Fruit fly (Drosophila melanogaster) whole organism, embryonic: ENCODE results near the gene Cdc14.
A peak's percentile ranks its signal among the peaks of the same experiment; 100 is the strongest.

Experiments used
- Bteb2 ChIP-seq: fragments of 200-800 bp; sonication (Bioruptor generic); optimal IDR thresholded peaks from 2 replicates; lab custom pipeline; 2016; ENCODE audit warnings: missing biosample characterization, missing genetic modification characterization
- CG10543 ChIP-seq: fragments of 200-800 bp; sonication (Bioruptor generic); optimal IDR thresholded peaks from 3 replicates; lab custom pipeline; 2017; ENCODE audit warnings: missing biosample characterization, mild to moderate bottlenecking, missing genetic modification characterization, moderate library complexity
- CG10959 ChIP-seq: fragments of 200-800 bp; sonication (Bioruptor generic); IDR thresholded peaks from 2 replicates; pipeline ENCODE4 v1.3.6; 2022; ENCODE audit warnings: missing biosample characterization, missing genetic modification characterization
- CG12299 ChIP-seq: fragments of 200-800 bp; sonication (Bioruptor generic); optimal IDR thresholded peaks from 2 replicates; lab custom pipeline; 2018; ENCODE audit warnings: missing biosample characterization, mild to moderate bottlenecking, missing genetic modification characterization
- CG14441 ChIP-seq: fragments of 200-800 bp; sonication (Bioruptor generic); IDR thresholded peaks from 2 replicates; pipeline ENCODE4 v1.3.6; 2022; ENCODE audit warnings: missing biosample characterization, missing genetic modification characterization
- CG14667 ChIP-seq: fragments of 200-800 bp; sonication (Bioruptor generic); IDR thresholded peaks from 2 replicates; pipeline ENCODE4 v1.3.6; 2022; ENCODE audit warnings: missing biosample characterization, missing genetic modification characterization
- CG14710 ChIP-seq: fragments of 200-800 bp; sonication (Bioruptor generic); optimal IDR thresholded peaks from 3 replicates; lab custom pipeline; 2019; ENCODE audit warnings: missing biosample characterization, mild to moderate bottlenecking, missing genetic modification characterization, moderate library complexity
- CG15479 ChIP-seq: fragments of 200-800 bp; sonication (Bioruptor generic); optimal IDR thresholded peaks from 3 replicates; lab custom pipeline; 2019; ENCODE audit warnings: missing biosample characterization, mild to moderate bottlenecking, missing genetic modification characterization, moderate library complexity
- CG18011 ChIP-seq: fragments of 200-800 bp; sonication (Bioruptor generic); optimal IDR thresholded peaks from 2 replicates; lab custom pipeline; 2017; ENCODE audit warnings: missing biosample characterization, missing genetic modification characterization, mild to moderate bottlenecking, moderate library complexity, missing genotype
- CG31388 ChIP-seq: fragments of 200-800 bp; sonication (Bioruptor generic); optimal IDR thresholded peaks from 2 replicates; lab custom pipeline; 2016; ENCODE audit warnings: missing biosample characterization, missing genetic modification characterization
- CG33213 ChIP-seq: fragments of 200-800 bp; sonication (Bioruptor generic); optimal IDR thresholded peaks from 3 replicates; lab custom pipeline; 2016; ENCODE audit warnings: missing biosample characterization, missing genetic modification characterization
- CG33557 ChIP-seq: fragments of 200-800 bp; sonication (Bioruptor generic); optimal IDR thresholded peaks from 2 replicates; lab custom pipeline; 2019; ENCODE audit warnings: missing biosample characterization, mild to moderate bottlenecking, missing genetic modification characterization, moderate library complexity
- CG4328 ChIP-seq: fragments of 200-800 bp; sonication (Bioruptor generic); optimal IDR thresholded peaks from 3 replicates; lab custom pipeline; 2017; ENCODE audit warnings: missing biosample characterization, missing genetic modification reagents, missing genetic modification characterization
- CG8765 ChIP-seq: fragments of 200-800 bp; sonication (Bioruptor generic); IDR thresholded peaks from 2 replicates; pipeline ENCODE4 v1.3.6; 2022; ENCODE audit warnings: missing biosample characterization, missing genetic modification characterization
- CG8924 ChIP-seq: fragments of 200-800 bp; optimal IDR thresholded peaks from 3 replicates; lab custom pipeline; 2019; ENCODE audit warnings: missing biosample characterization, mild to moderate bottlenecking, missing genetic modification characterization, moderate library complexity
- CG9932 ChIP-seq: fragments of 200-800 bp; sonication (Bioruptor generic); IDR thresholded peaks from 2 replicates; pipeline ENCODE4 v1.3.6; 2022; ENCODE audit warnings: missing biosample characterization, missing genetic modification characterization
- Drgx ChIP-seq: fragments of 200-800 bp; sonication (Bioruptor generic); IDR thresholded peaks from 2 replicates; pipeline ENCODE4 v1.3.6; 2022; ENCODE audit warnings: missing biosample characterization, missing genetic modification characterization
- Hmx ChIP-seq: fragments of 200-800 bp; sonication (Bioruptor generic); optimal IDR thresholded peaks from 2 replicates; lab custom pipeline; 2016; ENCODE audit warnings: missing biosample characterization, missing genetic modification characterization
- Hsf ChIP-seq: fragments of 200-800 bp; sonication (Bioruptor generic); optimal IDR thresholded peaks from 3 replicates; lab custom pipeline; 2016; ENCODE audit warnings: missing biosample characterization, missing genetic modification characterization
- NFAT ChIP-seq: fragments of 200-800 bp; sonication (Bioruptor generic); IDR thresholded peaks from 2 replicates; pipeline ENCODE4 v1.3.6; 2022; ENCODE audit warnings: missing biosample characterization, missing genetic modification characterization
- Nf-YC ChIP-seq: fragments of 200-800 bp; optimal IDR thresholded peaks from 3 replicates; lab custom pipeline; 2019; ENCODE audit warnings: missing biosample characterization, mild to moderate bottlenecking, missing genetic modification characterization, moderate library complexity
- Oaz ChIP-seq: fragments of 200-800 bp; sonication (Bioruptor generic); IDR thresholded peaks from 2 replicates; pipeline ENCODE4 v1.3.6; 2022; ENCODE audit warnings: missing biosample characterization, missing genetic modification characterization
- Sry-β ChIP-seq: fragments of 200-800 bp; sonication (Bioruptor generic); optimal IDR thresholded peaks from 2 replicates; lab custom pipeline; 2018; ENCODE audit warnings: missing biosample characterization, mild to moderate bottlenecking, missing genetic modification characterization, moderate library complexity
- Vsx1 ChIP-seq: fragments of 200-800 bp; sonication (Bioruptor generic); optimal IDR thresholded peaks from 2 replicates; lab custom pipeline; 2017; ENCODE audit warnings: missing biosample characterization, mild to moderate bottlenecking, missing genetic modification characterization, missing genetic modification reagents
- ab ChIP-seq: fragments of 200-800 bp; sonication (Bioruptor generic); optimal IDR thresholded peaks from 2 replicates; lab custom pipeline; 2016; ENCODE audit warnings: missing biosample characterization, missing genetic modification characterization
- al ChIP-seq: fragments of 200-800 bp; sonication (Bioruptor generic); IDR thresholded peaks from 2 replicates; pipeline ENCODE4 v1.3.6; 2022; ENCODE audit warnings: missing biosample characterization, missing genetic modification characterization
- ara ChIP-seq: fragments of 200-800 bp; sonication (Bioruptor generic); IDR thresholded peaks from 2 replicates; pipeline ENCODE4 v1.3.6; 2022; ENCODE audit warnings: missing biosample characterization, missing genetic modification characterization
- crc ChIP-seq: fragments of 200-800 bp; sonication (Bioruptor generic); optimal IDR thresholded peaks from 2 replicates; lab custom pipeline; 2016; ENCODE audit warnings: missing biosample characterization, missing genetic modification characterization
- croc ChIP-seq: fragments of 200-800 bp; sonication (Bioruptor generic); conservative IDR thresholded peaks from 3 replicates; pipeline ENCODE4 v1.3.6; 2022; ENCODE audit warnings: missing biosample characterization, missing genetic modification characterization
- dan ChIP-seq: fragments of 200-800 bp; sonication (Bioruptor generic); IDR thresholded peaks from 2 replicates; pipeline ENCODE4 v1.3.6; 2022; ENCODE audit warnings: missing biosample characterization, missing genetic modification characterization
- dimm ChIP-seq: fragments of 200-800 bp; sonication (Bioruptor generic); IDR thresholded peaks from 2 replicates; pipeline ENCODE4 v1.3.6; 2022; ENCODE audit warnings: missing biosample characterization, missing genetic modification characterization
- dmrt11E ChIP-seq: fragments of 200-800 bp; sonication (Bioruptor generic); optimal IDR thresholded peaks from 3 replicates; lab custom pipeline; 2018; ENCODE audit warnings: missing biosample characterization, mild to moderate bottlenecking, missing genetic modification characterization, moderate library complexity
- dpn ChIP-seq, 2 experiments: fragments of 200-800 bp; sonication (Bioruptor generic); optimal IDR thresholded peaks; 3 replicates each; lab custom pipeline; 2016; ENCODE audit warnings: missing biosample characterization in 2 of 2, missing genetic modification characterization in 2 of 2
- fd102C ChIP-seq: fragments of 200-800 bp; sonication (Bioruptor generic); optimal IDR thresholded peaks from 2 replicates; lab custom pipeline; 2018; ENCODE audit warnings: missing biosample characterization, mild to moderate bottlenecking, missing genetic modification characterization, moderate library complexity
- gcm ChIP-seq: fragments of 200-800 bp; sonication (Bioruptor generic); optimal IDR thresholded peaks from 2 replicates; lab custom pipeline; 2019; ENCODE audit warnings: missing biosample characterization, mild to moderate bottlenecking, missing genetic modification characterization, moderate library complexity
- hb ChIP-seq: fragments of 200-800 bp; sonication (Bioruptor generic); IDR thresholded peaks from 3 replicates; pipeline ENCODE4 v1.3.6; 2022; ENCODE audit warnings: missing biosample characterization, missing genetic modification characterization; ENCODE audit not compliant: partially characterized antibody
- hth ChIP-seq: fragments of >200 bp; optimal IDR thresholded peaks from 2 replicates; lab custom pipeline; 2017; ENCODE audit warnings: inconsistent platforms
- nau ChIP-seq: fragments of 200-800 bp; sonication (Bioruptor generic); optimal IDR thresholded peaks from 3 replicates; lab custom pipeline; 2017; ENCODE audit warnings: missing biosample characterization, mild to moderate bottlenecking, missing genetic modification characterization, missing genetic modification reagents
- pan ChIP-seq, 4 experiments: fragments of >200 bp in 3 of 4; fragments of 200-800 bp in 1 of 4; sonication (Bioruptor generic) in 1 of 4; optimal IDR thresholded peaks in 3 of 4; IDR thresholded peaks in 1 of 4; 2 replicates each; pipeline versions ENCODE4 v1.3.6 to Lab custom; 2017 to 2022; ENCODE audit warnings: missing biosample characterization in 2 of 4, missing genetic modification characterization in 2 of 4, mixed read lengths in 1 of 4
- pb ChIP-seq: fragments of 200-800 bp; sonication (Bioruptor generic); optimal IDR thresholded peaks from 3 replicates; lab custom pipeline; 2016; ENCODE audit warnings: missing biosample characterization, missing genetic modification characterization
- pzg ChIP-seq: fragments of 200-800 bp; sonication (Bioruptor generic); optimal IDR thresholded peaks from 3 replicates; lab custom pipeline; 2018; ENCODE audit warnings: missing biosample characterization, mild to moderate bottlenecking, missing genetic modification characterization, moderate library complexity
- repo ChIP-seq: fragments of 200-800 bp; sonication (Bioruptor generic); optimal IDR thresholded peaks from 2 replicates; lab custom pipeline; 2016; ENCODE audit warnings: missing biosample characterization, missing genetic modification characterization
- schlank ChIP-seq: fragments of 200-800 bp; sonication (Bioruptor generic); optimal IDR thresholded peaks from 2 replicates; lab custom pipeline; 2018; ENCODE audit warnings: missing biosample characterization, mild to moderate bottlenecking, missing genetic modification characterization
- sens-2 ChIP-seq: fragments of 200-800 bp; sonication (Bioruptor generic); IDR thresholded peaks from 2 replicates; pipeline ENCODE4 v1.3.6; 2022; ENCODE audit warnings: missing biosample characterization, missing genetic modification characterization
- sima ChIP-seq: fragments of 200-800 bp; sonication (Bioruptor generic); optimal IDR thresholded peaks from 2 replicates; lab custom pipeline; 2016; ENCODE audit warnings: missing biosample characterization, missing genetic modification characterization
- slbo ChIP-seq: fragments of 200-800 bp; sonication (Bioruptor generic); IDR thresholded peaks from 2 replicates; pipeline ENCODE4 v1.3.6; 2022; ENCODE audit warnings: missing biosample characterization, missing genetic modification characterization
- so ChIP-seq: fragments of 200-800 bp; sonication (Bioruptor generic); IDR thresholded peaks from 3 replicates; pipeline ENCODE4 v1.3.6; 2022; ENCODE audit warnings: missing biosample characterization, missing genetic modification characterization
- sqz ChIP-seq: fragments of 200-800 bp; sonication (Bioruptor generic); optimal IDR thresholded peaks from 3 replicates; lab custom pipeline; 2018; ENCODE audit warnings: missing biosample characterization, mild to moderate bottlenecking, missing genetic modification characterization
- tna ChIP-seq: fragments of 200-800 bp; sonication (Bioruptor generic); IDR thresholded peaks from 2 replicates; pipeline ENCODE4 v1.3.6; 2022; ENCODE audit warnings: missing biosample characterization, missing genetic modification characterization; ENCODE audit not compliant: partially characterized antibody
- yki ChIP-seq: fragments of >200 bp; optimal IDR thresholded peaks from 3 replicates; lab custom pipeline; 2018
- zen2 ChIP-seq: fragments of 200-800 bp; sonication (Bioruptor generic); IDR thresholded peaks from 3 replicates; pipeline ENCODE4 v1.3.6; 2022; ENCODE audit warnings: missing biosample characterization, missing genetic modification characterization; ENCODE audit not compliant: partially characterized antibody

The Cdc14 gene

dm6 chr2L:7777979-7778692 lies 32.4 kb downstream of the Cdc14 start, which contains the start of gene CG7179 (continued):
- TF ChIP-seq so (GFP tag; lab: Robert Waterston, UW): no peak
- TF ChIP-seq sima: no peak
- TF ChIP-seq repo: no peak
- no peak for TF ChIP-seq tna
- TF ChIP-seq CG18011: no peak
- no peak for TF ChIP-seq CG9932 (GFP tag; lab: Robert Waterston, UW)
- no peak for TF ChIP-seq slbo (GFP tag; lab: Robert Waterston, UW)
- TF ChIP-seq Bteb2 (GFP tag; lab: Kevin White, UChicago): no peak
- TF ChIP-seq dimm: no peak
- TF ChIP-seq CG10543 (GFP tag; lab: Kevin White, UChicago): no peak
- TF ChIP-seq ara: no peak
- TF ChIP-seq pzg (GFP tag; lab: Kevin White, UChicago): no peak
- no peak for TF ChIP-seq dpn (GFP tag; optimal IDR thresholded peaks at IDR 0.05; lab: Kevin White, UChicago)
- TF ChIP-seq CG10959: no peak
- no peak for TF ChIP-seq zen2 (GFP tag; lab: Robert Waterston, UW)
- TF ChIP-seq hb: no peak
- no peak for TF ChIP-seq NFAT (GFP tag; lab: Robert Waterston, UW)
- no peak for TF ChIP-seq Hsf (GFP tag; lab: Kevin White, UChicago)
- no peak for TF ChIP-seq dmrt11E (tag; lab: Kevin White, UChicago)
- no peak for TF ChIP-seq hth
- no peak for TF ChIP-seq Sry-β (GFP tag; lab: Kevin White, UChicago)
- no peak for TF ChIP-seq CG12299 (tag; lab: Kevin White, UChicago)
- TF ChIP-seq fd102C: no peak
- TF ChIP-seq pan (optimal IDR thresholded peaks at IDR 0.05; lab: Kevin White, UChicago): no peak
- TF ChIP-seq pan (GFP tag; optimal IDR thresholded peaks at IDR 0.05 in 1 of 2, IDR thresholded peaks at IDR 0.05 in 1 of 2): no peak
- TF ChIP-seq yki (lab: Kevin White, UChicago): no peak
- no peak for TF ChIP-seq croc
- TF ChIP-seq CG14710: no peak
- TF ChIP-seq gcm (GFP tag; lab: Kevin White, UChicago): no peak
- no peak for TF ChIP-seq dan
- TF ChIP-seq CG8765 (GFP tag; lab: Robert Waterston, UW): no peak
- TF ChIP-seq Drgx (GFP tag; lab: Robert Waterston, UW): no peak
- TF ChIP-seq Oaz: no peak
- no peak for TF ChIP-seq CG14667 (GFP tag; lab: Robert Waterston, UW)
- no peak for TF ChIP-seq CG8924
- no peak for TF ChIP-seq Nf-YC (tag; lab: Kevin White, UChicago)
- no peak for TF ChIP-seq pb (GFP tag; lab: Kevin White, UChicago)
- TF ChIP-seq sqz (GFP tag; lab: Kevin White, UChicago): no peak
- TF ChIP-seq CG33213 (GFP tag; lab: Kevin White, UChicago): no peak
- no peak for TF ChIP-seq Hmx (GFP tag; lab: Kevin White, UChicago)
- TF ChIP-seq al: no peak
- TF ChIP-seq crc (GFP tag; lab: Kevin White, UChicago): no peak
- no peak for TF ChIP-seq CG14441 (GFP tag; lab: Robert Waterston, UW)
- TF ChIP-seq nau (GFP tag; lab: Kevin White, UChicago): no peak
- TF ChIP-seq CG15479 (GFP tag; lab: Kevin White, UChicago): no peak
- no peak for TF ChIP-seq CG33557
- no peak for TF ChIP-seq ab (GFP tag; lab: Kevin White, UChicago)
- no peak for TF ChIP-seq Vsx1 (GFP tag; lab: Kevin White, UChicago)
- no peak for TF ChIP-seq schlank
- no peak for TF ChIP-seq sens-2 (GFP tag; lab: Robert Waterston, UW)
- no peak for TF ChIP-seq CG31388
- TF ChIP-seq CG4328 (GFP tag; lab: Kevin White, UChicago): peak; percentile 1
